Worm (Caenorhabditis elegans): ENCODE measurements around the gene K08E7.6.

K08E7.6 gene

ce11 chrIV:12531464-12531863, 49.5 kb downstream of the K08E7.6 start:
- TF ChIP-seq nhr-76 (tag; optimal IDR thresholded peaks at IDR 0.05) (no peak), pha-4 (tag; optimal IDR thresholded peaks at IDR 0.05) (no peak), blmp-1 (tag; optimal IDR thresholded peaks at IDR 0.05) (no peak), snpc-4 (tag; optimal IDR thresholded peaks at IDR 0.05) (no peak), zip-8 (tag; optimal IDR thresholded peaks at IDR 0.05) (no peak), nhr-28 (tag; optimal IDR thresholded peaks at IDR 0.05) (no peak), bed-3 (GFP tag; optimal IDR thresholded peaks at IDR 0.05) (no peak), lin-32 (GFP tag; optimal IDR thresholded peaks at IDR 0.05) (no peak), unc-62 (GFP tag; optimal IDR thresholded peaks at IDR 0.05) (no peak), hlh-1 (tag; optimal IDR thresholded peaks at IDR 0.05) (no peak), M03D4.4 (tag; optimal IDR thresholded peaks at IDR 0.05) (no peak), ztf-11 (tag; optimal IDR thresholded peaks at IDR 0.05) (no peak), drap-1 (GFP tag; optimal IDR thresholded peaks at IDR 0.05) (no peak), sem-2 (GFP tag; optimal IDR thresholded peaks at IDR 0.05) (no peak), mab-5 (tag; optimal IDR thresholded peaks at IDR 0.05) (no peak), ham-2 (GFP tag; optimal IDR thresholded peaks at IDR 0.05) (no peak), cnd-1 (tag; optimal IDR thresholded peaks at IDR 0.05) (no peak), elt-1 (tag; optimal IDR thresholded peaks at IDR 0.05; ENCODE audit: borderline replicate concordance, insufficient read depth) (no peak), ceh-39 (tag; optimal IDR thresholded peaks at IDR 0.05) (no peak), sptf-1 (tag; optimal IDR thresholded peaks at IDR 0.05) (no peak)

ce11 chrIV:12531047-12531446, 49.9 kb downstream of the K08E7.6 start, which contains the start of gene F53B2.5:
Gene F53B2.5, minus strand, starts transcription at chrIV:12531147.
- TF ChIP-seq cnd-1 (tag; optimal IDR thresholded peaks at IDR 0.05) (no peak), flh-1 (GFP tag; optimal IDR thresholded peaks at IDR 0.05) (no peak), elt-3 (tag; optimal IDR thresholded peaks at IDR 0.05) (no peak), unc-39 (tag; optimal IDR thresholded peaks at IDR 0.05) (no peak), nhr-28 (tag; optimal IDR thresholded peaks at IDR 0.05) (no peak), nhr-237 (tag; optimal IDR thresholded peaks at IDR 0.05) (no peak), lsy-2 (tag; optimal IDR thresholded peaks at IDR 0.05) (no peak), unc-62 (GFP tag; optimal IDR thresholded peaks at IDR 0.05) (no peak), nhr-76 (tag; optimal IDR thresholded peaks at IDR 0.05) (no peak), snpc-4 (tag; optimal IDR thresholded peaks at IDR 0.05) (no peak), mls-2 (tag; optimal IDR thresholded peaks at IDR 0.05) (no peak), ceh-83 (GFP tag; optimal IDR thresholded peaks at IDR 0.05) (no peak), drap-1 (GFP tag; optimal IDR thresholded peaks at IDR 0.05) (no peak), mep-1 (tag; optimal IDR thresholded peaks at IDR 0.05) (no peak), lin-13 (tag; optimal IDR thresholded peaks at IDR 0.05) (no peak)

Measured in whole organism, mixed stage, embryonic.